Fruit fly (Drosophila melanogaster): Measurements from ENCODE around the gene CtIP.

Gene CtIP

dm6 chr3L:20402665-20403492 lies 33.2 kb upstream of the CtIP start (continued):
- TF ChIP-seq CG5245 (GFP tag; optimal IDR thresholded peaks at IDR 0.05) (no peak), lbe (GFP tag; optimal IDR thresholded peaks at IDR 0.05) (peak; percentile 54), CG12071 (GFP tag; optimal IDR thresholded peaks at IDR 0.05) (no peak), CG13123 (GFP tag; optimal IDR thresholded peaks at IDR 0.05) (no peak), CG16813 (GFP tag; IDR thresholded peaks at IDR 0.05; ENCODE audit: partially characterized antibody) (no peak), Tbp (GFP tag; optimal IDR thresholded peaks at IDR 0.05) (no peak), Neu2 (GFP tag; optimal IDR thresholded peaks at IDR 0.05; ENCODE audit: borderline replicate concordance) (peak; percentile 76), oc (tag; optimal IDR thresholded peaks at IDR 0.05) (no peak), Xbp1 (GFP tag; optimal IDR thresholded peaks at IDR 0.05) (no peak), cas (GFP tag; IDR thresholded peaks at IDR 0.05) (no peak), CG4404 (GFP tag; IDR thresholded peaks at IDR 0.05) (peak; percentile 87), CG5180 (GFP tag; optimal IDR thresholded peaks at IDR 0.05) (no peak), gem (tag; optimal IDR thresholded peaks at IDR 0.05) (peak; percentile 64), CG10267 (tag; optimal IDR thresholded peaks at IDR 0.05) (peak; percentile 72), Asciz (GFP tag; optimal IDR thresholded peaks at IDR 0.05) (no peak), rib (GFP tag; IDR thresholded peaks at IDR 0.05) (no peak), CG12744 (GFP tag; optimal IDR thresholded peaks at IDR 0.05) (no peak), CG4707 (GFP tag; optimal IDR thresholded peaks at IDR 0.05) (no peak), H2.0 (GFP tag; IDR thresholded peaks at IDR 0.05) (no peak), Gsc (GFP tag; IDR thresholded peaks at IDR 0.05) (no peak), CG6689 (GFP tag; IDR thresholded peaks at IDR 0.05) (peak; percentile 31; the same call in 1 of the 2 replicates), CG7271 (tag; optimal IDR thresholded peaks at IDR 0.05) (peak; percentile 80), Hmx (GFP tag; optimal IDR thresholded peaks at IDR 0.05) (no peak), CG17568 (GFP tag; optimal IDR thresholded peaks at IDR 0.05) (no peak), NK7.1 (GFP tag; optimal IDR thresholded peaks at IDR 0.05) (no peak), CG14050 (GFP tag; IDR thresholded peaks at IDR 0.05) (no peak), CG3847 (GFP tag; IDR thresholded peaks at IDR 0.05) (no peak), Side (GFP tag; optimal IDR thresholded peaks at IDR 0.05) (no peak), gcm2 (GFP tag; optimal IDR thresholded peaks at IDR 0.05) (no peak), NC2β (GFP tag; optimal IDR thresholded peaks at IDR 0.05) (peak; percentile 51), psq (GFP tag; optimal IDR thresholded peaks at IDR 0.05) (no peak), insv (GFP tag; optimal IDR thresholded peaks at IDR 0.05) (no peak), kni (GFP tag; optimal IDR thresholded peaks at IDR 0.05) (peak; percentile 79), tio (GFP tag; optimal IDR thresholded peaks at IDR 0.05) (no peak), lmd (GFP tag; IDR thresholded peaks at IDR 0.05) (peak; percentile 28; the same call in 1 of the 2 replicates), Camta (GFP tag; optimal IDR thresholded peaks at IDR 0.05) (no peak), B-H2 (GFP tag; optimal IDR thresholded peaks at IDR 0.05) (no peak), CG42726 (GFP tag; IDR thresholded peaks at IDR 0.05; ENCODE audit: partially characterized antibody) (no peak), CG11504 (tag; optimal IDR thresholded peaks at IDR 0.05) (no peak), Blimp-1 (GFP tag; optimal IDR thresholded peaks at IDR 0.05) (no peak), CG10543 (GFP tag; optimal IDR thresholded peaks at IDR 0.05) (no peak), ranshi (GFP tag; IDR thresholded peaks at IDR 0.05) (no peak), hth (optimal IDR thresholded peaks at IDR 0.05) (no peak), CG14965 (GFP tag; optimal IDR thresholded peaks at IDR 0.05; ENCODE audit: borderline replicate concordance) (no peak), CG3065 (GFP tag; optimal IDR thresholded peaks at IDR 0.05) (no peak), CG12942 (GFP tag; optimal IDR thresholded peaks at IDR 0.05) (no peak), zfh1 (GFP tag; IDR thresholded peaks at IDR 0.05) (peak; percentile 75), tup (GFP tag; optimal IDR thresholded peaks at IDR 0.05) (no peak), phol (tag; optimal IDR thresholded peaks at IDR 0.05) (peak; percentile 56), B-H1 (GFP tag; IDR thresholded peaks at IDR 0.05) (no peak)
